Fruit fly (Drosophila melanogaster): ENCODE data around the gene CG14573.

The CG14573 gene

DNA sequence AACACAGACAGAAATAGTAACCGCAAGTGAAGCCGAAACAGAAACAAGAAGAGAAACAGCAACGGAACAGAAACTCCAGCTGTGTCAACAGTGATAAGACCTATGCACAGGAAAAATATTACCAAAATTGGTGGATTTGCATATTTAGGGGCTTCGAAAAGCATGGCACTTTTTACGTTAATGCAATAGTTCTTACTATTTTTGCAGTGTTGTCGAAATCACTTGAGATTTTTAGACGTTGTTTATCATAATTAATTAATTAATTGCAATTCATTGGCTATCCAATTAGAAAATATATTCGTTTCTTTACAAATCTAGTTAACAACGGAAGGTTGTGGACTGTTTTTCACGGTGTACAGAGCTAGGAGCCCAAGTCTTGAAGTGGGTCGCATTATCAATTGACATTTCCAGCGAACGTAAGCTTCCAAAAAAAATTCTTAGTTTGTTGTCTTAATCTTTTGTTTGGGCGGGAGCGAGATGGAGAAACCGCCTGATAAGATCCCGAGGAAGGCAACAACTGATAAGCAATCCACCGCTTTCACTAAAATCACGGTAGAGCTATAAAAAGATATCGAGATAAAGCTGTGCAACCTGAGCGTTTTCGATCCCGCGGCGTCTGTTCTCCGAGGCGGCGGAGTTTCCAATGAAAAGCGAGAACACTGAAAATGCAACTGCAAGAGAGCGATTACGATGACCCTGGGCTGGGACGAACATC, 6.7 kb upstream of the CG14573 start (continued):
- TF ChIP-seq emc (GFP tag; optimal IDR thresholded peaks at IDR 0.05) (no peak), NC2β (GFP tag; optimal IDR thresholded peaks at IDR 0.05) (no peak), CG6791 (GFP tag; IDR thresholded peaks at IDR 0.05; ENCODE audit: partially characterized antibody) (no peak), crp (GFP tag; optimal IDR thresholded peaks at IDR 0.05) (no peak), Fer1 (GFP tag; optimal IDR thresholded peaks at IDR 0.05) (no peak), Deaf1 (tag; optimal IDR thresholded peaks at IDR 0.05) (no peak), dmrt11E (tag; optimal IDR thresholded peaks at IDR 0.05) (peak; percentile 71), lola (GFP tag; optimal IDR thresholded peaks at IDR 0.05) (peak in 1 of 3 experiments; percentile 70), tup (GFP tag; optimal IDR thresholded peaks at IDR 0.05) (no peak), CG2120 (GFP tag; optimal IDR thresholded peaks at IDR 0.05) (no peak), CG12744 (GFP tag; optimal IDR thresholded peaks at IDR 0.05) (no peak), CG31388 (GFP tag; optimal IDR thresholded peaks at IDR 0.05) (no peak), prd (optimal IDR thresholded peaks at IDR 0.05) (no peak), prd (GFP tag; IDR thresholded peaks at IDR 0.05) (peak; percentile 35; the same call in 1 of the 3 replicates), CG8281 (tag; optimal IDR thresholded peaks at IDR 0.05) (no peak), C15 (GFP tag; IDR thresholded peaks at IDR 0.05) (no peak), CG10565 (GFP tag; optimal IDR thresholded peaks at IDR 0.05) (no peak), Ssrp (tag; optimal IDR thresholded peaks at IDR 0.05) (peak; percentile 33), CG10543 (GFP tag; optimal IDR thresholded peaks at IDR 0.05) (no peak), Blimp-1 (GFP tag; optimal IDR thresholded peaks at IDR 0.05) (peak; percentile 27), caup (GFP tag; optimal IDR thresholded peaks at IDR 0.05; ENCODE audit: severe bottlenecking) (no peak), aop (GFP tag; IDR thresholded peaks at IDR 0.05) (no peak), ATbp (GFP tag; optimal IDR thresholded peaks at IDR 0.05) (peak; percentile 12), B-H1 (GFP tag; IDR thresholded peaks at IDR 0.05) (no peak), CG14710 (tag; optimal IDR thresholded peaks at IDR 0.05) (peak; percentile 51), phol (tag; optimal IDR thresholded peaks at IDR 0.05) (peak; percentile 60), CG13296 (GFP tag; optimal IDR thresholded peaks at IDR 0.05) (no peak), CG7963 (GFP tag; IDR thresholded peaks at IDR 0.05; ENCODE audit: partially characterized antibody) (no peak), CG7271 (tag; optimal IDR thresholded peaks at IDR 0.05) (no peak), CG14667 (GFP tag; IDR thresholded peaks at IDR 0.05) (no peak), CG13287 (GFP tag; IDR thresholded peaks at IDR 0.05; ENCODE audit: partially characterized antibody) (no peak), Ets65A (GFP tag) (peak; percentile 58), CG1529 (GFP tag; optimal IDR thresholded peaks at IDR 0.05) (peak; percentile 22), CG10267 (tag; optimal IDR thresholded peaks at IDR 0.05) (peak; percentile 27), Atf-2 (GFP tag; optimal IDR thresholded peaks at IDR 0.05) (no peak), CG4820 (GFP tag; optimal IDR thresholded peaks at IDR 0.05) (peak; percentile 9), Ets97D (GFP tag; optimal IDR thresholded peaks at IDR 0.05) (no peak), crc (GFP tag; optimal IDR thresholded peaks at IDR 0.05) (no peak), CG15601 (tag; optimal IDR thresholded peaks at IDR 0.05) (peak; percentile 4), zf30C (GFP tag; optimal IDR thresholded peaks at IDR 0.05) (peak; percentile 73), CG10979 (tag; optimal IDR thresholded peaks at IDR 0.05) (peak; percentile 65), D19B (GFP tag; optimal IDR thresholded peaks at IDR 0.05) (no peak), CG11695 (GFP tag; IDR thresholded peaks at IDR 0.05) (no peak), grn (GFP tag; optimal IDR thresholded peaks at IDR 0.05) (peak; percentile 83), gem (tag; optimal IDR thresholded peaks at IDR 0.05) (peak; percentile 66), Atf6 (GFP tag; IDR thresholded peaks at IDR 0.05) (no peak), CG9797 (GFP tag; optimal IDR thresholded peaks at IDR 0.05) (no peak), MESR4 (GFP tag; optimal IDR thresholded peaks at IDR 0.05) (no peak), Sry-δ (GFP tag; optimal IDR thresholded peaks at IDR 0.05) (no peak)
